Worm (Caenorhabditis elegans) whole organism, young adult: Measurements from ENCODE around the gene spp-18.

Experiments used
- B0019.2 ChIP-seq: fragments of 200-800 bp; sonication (Bioruptor generic); conservative IDR thresholded peaks from 2 replicates; pipeline ENCODE4 v1.3.6; 2022; ENCODE audit warnings: missing genetic modification reagents, missing genetic modification characterization, missing compliant biosample characterization
- B0261.1 ChIP-seq: sonication (generic microtip); optimal IDR thresholded peaks from 2 replicates; lab custom pipeline; 2016; ENCODE audit warnings: mild to moderate bottlenecking, missing genetic modification characterization, moderate library complexity, missing compliant biosample characterization
- C17E4.6 ChIP-seq: fragments of 200-800 bp; sonication (Bioruptor generic); IDR thresholded peaks from 2 replicates; pipeline ENCODE4 v1.3.6; 2022; ENCODE audit warnings: missing genetic modification reagents, missing genetic modification characterization, missing compliant biosample characterization
- F10E7.11 ChIP-seq: sonication (generic microtip); optimal IDR thresholded peaks from 2 replicates; lab custom pipeline; 2017; ENCODE audit warnings: mild to moderate bottlenecking, missing genetic modification characterization, moderate library complexity, missing compliant biosample characterization
- F22D6.2 ChIP-seq: sonication (generic microtip); optimal IDR thresholded peaks from 2 replicates; lab custom pipeline; 2016; ENCODE audit warnings: mild to moderate bottlenecking, missing genetic modification characterization, missing compliant biosample characterization
- F39B2.1 ChIP-seq: fragments of 200-800 bp; sonication (Bioruptor generic); IDR thresholded peaks from 2 replicates; pipeline ENCODE4 v1.3.6; 2022; ENCODE audit warnings: missing genetic modification reagents, missing genetic modification characterization, missing compliant biosample characterization
- F57A8.1 ChIP-seq: fragments of 200-800 bp; sonication (Bioruptor generic); optimal IDR thresholded peaks from 2 replicates; lab custom pipeline; 2018; ENCODE audit warnings: mild to moderate bottlenecking, missing genetic modification characterization, moderate library complexity, missing compliant biosample characterization
- K12H6.12 ChIP-seq: fragments of 200-800 bp; sonication (Bioruptor generic); optimal IDR thresholded peaks from 2 replicates; lab custom pipeline; 2018; ENCODE audit warnings: mild to moderate bottlenecking, missing genetic modification characterization, missing compliant biosample characterization
- T26A5.8 ChIP-seq: sonication (generic microtip); optimal IDR thresholded peaks from 2 replicates; lab custom pipeline; 2016; ENCODE audit warnings: missing genetic modification characterization, missing compliant biosample characterization
- Y56A3A.18 ChIP-seq: fragments of 200-800 bp; sonication (Bioruptor generic); IDR thresholded peaks from 2 replicates; pipeline ENCODE4 v1.3.6; 2022; ENCODE audit warnings: missing genetic modification reagents, missing genetic modification characterization, missing compliant biosample characterization
- Y67H2A.10 ChIP-seq: fragments of 200-800 bp; sonication (Bioruptor generic); conservative IDR thresholded peaks from 2 replicates; pipeline ENCODE4 v1.3.6; 2022; ENCODE audit warnings: missing genetic modification reagents, missing genetic modification characterization, missing compliant biosample characterization
- Y79H2A.3 ChIP-seq: fragments of 200-800 bp; sonication (Bioruptor generic); conservative IDR thresholded peaks from 2 replicates; pipeline ENCODE4 v1.3.6; 2022; ENCODE audit warnings: missing genetic modification reagents, missing genetic modification characterization, missing compliant biosample characterization
- atf-7 ChIP-seq: sonication (generic microtip); optimal IDR thresholded peaks from 2 replicates; lab custom pipeline; 2017; ENCODE audit warnings: mild to moderate bottlenecking, missing genetic modification characterization, missing compliant biosample characterization
- athp-1 ChIP-seq: sonication (generic microtip); optimal IDR thresholded peaks from 2 replicates; lab custom pipeline; 2017; ENCODE audit warnings: mild to moderate bottlenecking, missing genetic modification characterization, missing compliant biosample characterization
- bed-1 ChIP-seq: fragments of 200-800 bp; sonication (Bioruptor generic); IDR thresholded peaks from 2 replicates; pipeline ENCODE4 v1.3.6; 2022; ENCODE audit warnings: missing genetic modification reagents, missing genetic modification characterization, missing compliant biosample characterization
- ccch-3 ChIP-seq: fragments of 200-800 bp; sonication (Bioruptor generic); optimal IDR thresholded peaks from 2 replicates; lab custom pipeline; 2018; ENCODE audit warnings: mild to moderate bottlenecking, missing genetic modification characterization, missing compliant biosample characterization
- ceh-58 ChIP-seq: fragments of 200-800 bp; sonication (Bioruptor generic); IDR thresholded peaks from 2 replicates; pipeline ENCODE4 v1.3.6; 2022; ENCODE audit warnings: missing genetic modification characterization, missing compliant biosample characterization
- chd-7 ChIP-seq: sonication (generic microtip); optimal IDR thresholded peaks from 2 replicates; lab custom pipeline; 2016; ENCODE audit warnings: mild to moderate bottlenecking, missing genetic modification characterization, moderate library complexity, missing compliant biosample characterization
- dpff-1 ChIP-seq: sonication (generic microtip); optimal IDR thresholded peaks from 2 replicates; lab custom pipeline; 2017; ENCODE audit warnings: mild to moderate bottlenecking, missing genetic modification characterization, missing compliant biosample characterization
- egl-18 ChIP-seq: fragments of 200-800 bp; sonication (Bioruptor generic); IDR thresholded peaks from 2 replicates; pipeline ENCODE4 v1.3.6; 2022; ENCODE audit warnings: missing genetic modification reagents, missing genetic modification characterization, missing compliant biosample characterization
- gei-17 ChIP-seq: fragments of 200-800 bp; sonication (Bioruptor generic); optimal IDR thresholded peaks from 2 replicates; lab custom pipeline; 2018; ENCODE audit warnings: mild to moderate bottlenecking, missing genetic modification characterization, missing compliant biosample characterization
- hlh-26 ChIP-seq: fragments of 200-800 bp; sonication (Bioruptor generic); conservative IDR thresholded peaks from 2 replicates; pipeline ENCODE4 v1.3.6; 2022; ENCODE audit warnings: missing genetic modification reagents, missing genetic modification characterization, missing compliant biosample characterization
- hrde-1 ChIP-seq: sonication (generic microtip); optimal IDR thresholded peaks from 2 replicates; lab custom pipeline; 2016; ENCODE audit warnings: missing genetic modification characterization, mild to moderate bottlenecking, missing compliant biosample characterization, moderate library complexity, missing genotype, missing genetic modification reagents, borderline replicate concordance
- hsf-1 ChIP-seq: fragments of 200-800 bp; sonication (Bioruptor generic); IDR thresholded peaks from 2 replicates; pipeline ENCODE4 v1.3.6; 2022; ENCODE audit warnings: missing genetic modification reagents, missing genetic modification characterization, missing compliant biosample characterization
- let-526 ChIP-seq: fragments of 200-800 bp; sonication (Bioruptor generic); IDR thresholded peaks from 2 replicates; pipeline ENCODE4 v1.3.6; 2022; ENCODE audit warnings: missing genetic modification reagents, missing genetic modification characterization, missing compliant biosample characterization
- let-607 ChIP-seq, 2 experiments: fragments of 200-800 bp in 1 of 2; sonication (Bioruptor generic) in 1 of 2; sonication (generic microtip) in 1 of 2; optimal IDR thresholded peaks; 2 replicates each; lab custom pipeline; 2016 to 2018; ENCODE audit warnings: mild to moderate bottlenecking in 2 of 2, missing compliant biosample characterization in 2 of 2, missing genetic modification characterization in 2 of 2, moderate library complexity in 2 of 2, missing genotype in 1 of 2
- lin-54 ChIP-seq: fragments of 200-800 bp; sonication (Bioruptor generic); optimal IDR thresholded peaks from 2 replicates; lab custom pipeline; 2018; ENCODE audit warnings: mild to moderate bottlenecking, missing genetic modification characterization, missing compliant biosample characterization
- lsy-27 ChIP-seq: sonication (generic microtip); optimal IDR thresholded peaks from 2 replicates; lab custom pipeline; 2017; ENCODE audit warnings: missing genetic modification characterization, mild to moderate bottlenecking, missing compliant biosample characterization, antibody characterized with exemption, missing genotype, borderline replicate concordance; ENCODE audit not compliant: insufficient read depth
- madf-6 ChIP-seq: fragments of 200-800 bp; sonication (Bioruptor generic); IDR thresholded peaks from 2 replicates; pipeline ENCODE4 v1.3.6; 2022; ENCODE audit warnings: missing genetic modification reagents, missing genetic modification characterization, missing compliant biosample characterization
- mcd-1 ChIP-seq: fragments of 200-800 bp; sonication (Bioruptor generic); IDR thresholded peaks from 2 replicates; pipeline ENCODE4 v1.3.6; 2022; ENCODE audit warnings: missing genetic modification reagents, missing genetic modification characterization, missing compliant biosample characterization
- mel-28 ChIP-seq: sonication (generic microtip); optimal IDR thresholded peaks from 2 replicates; lab custom pipeline; 2016; ENCODE audit warnings: borderline replicate concordance, mild to moderate bottlenecking, missing genetic modification characterization, missing compliant biosample characterization
- mes-4 ChIP-seq: sonication (generic microtip); optimal IDR thresholded peaks from 2 replicates; lab custom pipeline; 2016; ENCODE audit warnings: missing genotype, missing genetic modification characterization, missing compliant biosample characterization
- mxl-1 ChIP-seq: sonication (generic microtip); optimal IDR thresholded peaks from 2 replicates; lab custom pipeline; 2016; ENCODE audit warnings: missing genetic modification characterization, missing compliant biosample characterization
- nhr-179 ChIP-seq: sonication (generic microtip); optimal IDR thresholded peaks from 2 replicates; lab custom pipeline; 2016; ENCODE audit warnings: mild to moderate bottlenecking, missing genetic modification characterization, missing compliant biosample characterization
- nhr-27 ChIP-seq: fragments of 200-800 bp; sonication (Bioruptor generic); optimal IDR thresholded peaks from 2 replicates; lab custom pipeline; 2018; ENCODE audit warnings: mild to moderate bottlenecking, missing genetic modification characterization, moderate library complexity, missing compliant biosample characterization
- nhr-80 ChIP-seq: sonication (generic microtip); optimal IDR thresholded peaks from 2 replicates; lab custom pipeline; 2016; ENCODE audit warnings: missing genetic modification characterization, missing compliant biosample characterization
- pha-4 ChIP-seq: fragments of 150-350 bp; sonication (generic microtip); optimal IDR thresholded peaks from 2 replicates; lab custom pipeline; 2014; ENCODE audit warnings: missing biosample characterization, missing genetic modification reagents, missing genetic modification characterization
- rec-8 ChIP-seq, 2 experiments: sonication (generic microtip); optimal IDR thresholded peaks; 2 replicates each; lab custom pipeline; 2016; ENCODE audit warnings: mild to moderate bottlenecking in 2 of 2, missing genetic modification characterization in 2 of 2, missing genetic modification reagents in 2 of 2, missing genotype in 2 of 2, missing biosample characterization in 1 of 2, missing compliant biosample characterization in 1 of 2, moderate library complexity in 1 of 2
- snpc-4 ChIP-seq, 5 experiments: fragments of 150-350 bp in 1 of 5; sonication (generic microtip) in 4 of 5; optimal IDR thresholded peaks; 2 replicates each; lab custom pipeline; 2014 to 2018; ENCODE audit warnings: missing genetic modification characterization in 5 of 5, missing biosample characterization in 3 of 5, antibody characterized with exemption in 2 of 5, mild to moderate bottlenecking in 2 of 5, missing compliant biosample characterization in 2 of 5, missing genotype in 2 of 5, moderate library complexity in 2 of 5, missing genetic modification reagents in 1 of 5
- sptf-2 ChIP-seq: fragments of 200-800 bp; sonication (Bioruptor generic); optimal IDR thresholded peaks from 2 replicates; lab custom pipeline; 2018; ENCODE audit warnings: mild to moderate bottlenecking, missing genetic modification characterization, missing compliant biosample characterization
- tlf-1 ChIP-seq: fragments of 200-800 bp; sonication (Bioruptor generic); optimal IDR thresholded peaks from 2 replicates; lab custom pipeline; 2018; ENCODE audit warnings: mild to moderate bottlenecking, missing genetic modification characterization, missing compliant biosample characterization
- unc-62 ChIP-seq: fragments of 150-350 bp; optimal IDR thresholded peaks from 2 replicates; lab custom pipeline; 2014; ENCODE audit warnings: missing biosample characterization, missing genetic modification reagents, missing genetic modification characterization
- xnd-1 ChIP-seq: sonication (generic microtip); optimal IDR thresholded peaks from 2 replicates; lab custom pipeline; 2016; ENCODE audit warnings: missing genotype, missing genetic modification reagents, missing genetic modification characterization, missing compliant biosample characterization
- ztf-18 ChIP-seq: sonication (generic microtip); optimal IDR thresholded peaks from 2 replicates; lab custom pipeline; 2016; ENCODE audit warnings: missing genotype, mild to moderate bottlenecking, missing genetic modification characterization, missing compliant biosample characterization
- ztf-22 ChIP-seq: fragments of 200-800 bp; sonication (Bioruptor generic); optimal IDR thresholded peaks from 2 replicates; lab custom pipeline; 2018; ENCODE audit warnings: mild to moderate bottlenecking, missing genetic modification characterization, moderate library complexity, missing compliant biosample characterization
- ztf-26 ChIP-seq: sonication (generic microtip); optimal IDR thresholded peaks from 2 replicates; lab custom pipeline; 2017; ENCODE audit warnings: missing genetic modification characterization, missing compliant biosample characterization
- ztf-3 ChIP-seq: fragments of 200-800 bp; sonication (Bioruptor generic); optimal IDR thresholded peaks from 2 replicates; lab custom pipeline; 2018; ENCODE audit warnings: mild to moderate bottlenecking, missing genetic modification characterization, missing compliant biosample characterization

Gene spp-18

ce11 chrIV:9588784-9589457 is 4.6 kb upstream of the spp-18 start, which contains the start of gene trcs-1 (continued):
- TF ChIP-seq lin-54 (GFP tag; lab: Kevin White, UChicago) (peak; percentile 91), unc-62 (GFP tag; lab: Kevin White, UChicago) (no peak), madf-6 (GFP tag; lab: Robert Waterston, UW) (peak; percentile 98), let-526 (no peak), F57A8.1 (GFP tag; lab: Kevin White, UChicago) (no peak), B0019.2 (no peak), ccch-3 (GFP tag; lab: Kevin White, UChicago) (no peak), ztf-22 (no peak), lsy-27 (tag; lab: Kevin White, UChicago) (no peak), Y56A3A.18 (GFP tag; lab: Robert Waterston, UW) (no peak), rec-8 (tag; optimal IDR thresholded peaks at IDR 0.05; lab: Kevin White, UChicago) (no peak), atf-7 (tag; lab: Kevin White, UChicago) (no peak), mel-28 (tag; lab: Kevin White, UChicago) (no peak), hlh-26 (GFP tag; lab: Robert Waterston, UW) (no peak), F10E7.11 (no peak), mes-4 (no peak), Y67H2A.10 (GFP tag; lab: Robert Waterston, UW) (no peak), pha-4 (no peak), xnd-1 (tag; lab: Kevin White, UChicago) (peak; percentile 96), ztf-18 (tag; lab: Kevin White, UChicago) (no peak), nhr-27 (no peak), sptf-2 (GFP tag; lab: Kevin White, UChicago) (no peak), T26A5.8 (tag; lab: Kevin White, UChicago) (no peak), egl-18 (GFP tag; lab: Robert Waterston, UW) (no peak), mxl-1 (tag; lab: Kevin White, UChicago) (no peak), gei-17 (GFP tag; lab: Kevin White, UChicago) (no peak), snpc-4 (GFP tag; optimal IDR thresholded peaks at IDR 0.05; lab: Kevin White, UChicago) (peak; percentile 66), snpc-4 (tag; optimal IDR thresholded peaks at IDR 0.05; lab: Kevin White, UChicago) (peak in 3 of 4 experiments; percentile 10 to 78 (median 26)), nhr-80 (tag; lab: Kevin White, UChicago) (no peak), F22D6.2 (tag; lab: Kevin White, UChicago) (no peak), hsf-1 (GFP tag; lab: Robert Waterston, UW) (peak; percentile 55; the same call in 1 of the 2 replicates), K12H6.12 (no peak), nhr-179 (tag; lab: Kevin White, UChicago) (no peak), Y79H2A.3 (GFP tag; lab: Robert Waterston, UW) (no peak), tlf-1 (GFP tag; lab: Kevin White, UChicago) (peak; percentile 73), F39B2.1 (GFP tag; lab: Robert Waterston, UW) (no peak), C17E4.6 (GFP tag; lab: Robert Waterston, UW) (peak; percentile 49; the same call in 1 of the 2 replicates), ztf-3 (GFP tag; lab: Kevin White, UChicago) (no peak), ceh-58 (GFP tag; lab: Robert Waterston, UW) (no peak), bed-1 (GFP tag; lab: Robert Waterston, UW) (no peak), athp-1 (tag; lab: Kevin White, UChicago) (no peak), B0261.1 (tag; lab: Kevin White, UChicago) (no peak), mcd-1 (no peak; the same call in 1 of the 2 replicates), dpff-1 (no peak), hrde-1 (no peak), chd-7 (no peak), ztf-26 (no peak), let-607 (tag; optimal IDR thresholded peaks at IDR 0.05; lab: Kevin White, UChicago) (no peak)
